Worm (Caenorhabditis elegans): ENCODE results near the gene T10B10.4.

The T10B10.4 gene

DNA sequence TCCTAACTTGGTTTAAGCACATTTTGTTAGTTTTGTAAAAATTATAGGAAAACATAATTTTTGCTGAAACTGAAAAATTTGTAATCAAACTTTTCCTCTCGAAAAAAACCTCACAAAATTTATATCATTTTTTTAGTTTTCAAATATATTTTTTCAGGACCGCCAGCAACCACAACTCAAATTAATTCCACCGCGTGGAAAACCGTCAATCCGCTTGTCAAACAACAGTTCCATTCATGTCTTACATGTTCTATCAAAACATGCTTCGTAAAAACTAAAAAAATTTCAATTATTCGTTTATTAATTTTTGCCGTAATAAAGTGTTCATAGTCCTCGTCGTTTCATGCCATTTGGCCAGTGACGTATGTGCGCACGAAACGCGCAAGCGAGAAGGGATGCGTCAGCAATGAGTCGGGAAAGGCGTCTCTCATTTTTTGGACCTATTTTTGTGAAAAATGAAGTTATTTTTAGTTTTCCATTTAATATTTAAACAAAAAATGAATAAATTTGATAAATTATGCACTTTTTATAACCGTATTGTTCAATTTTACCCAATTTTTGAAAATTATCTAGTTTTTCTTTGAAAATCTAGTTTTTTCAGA is 16.5 kb upstream of the T10B10.4 start, which contains the start of gene ucr-2.2 (continued):
- TF ChIP-seq nhr-47 (tag; optimal IDR thresholded peaks at IDR 0.05) (peak; percentile 88), pag-3 (tag; optimal IDR thresholded peaks at IDR 0.05; ENCODE audit: borderline replicate concordance, insufficient read depth) (peak; percentile 57), isw-1 (GFP tag; IDR thresholded peaks at IDR 0.05) (peak; percentile 49), nhr-11 (tag; optimal IDR thresholded peaks at IDR 0.05) (peak; percentile 5), fkh-4 (tag; optimal IDR thresholded peaks at IDR 0.05; ENCODE audit: borderline replicate concordance) (no peak), fkh-10 (GFP tag; optimal IDR thresholded peaks at IDR 0.05) (peak; percentile 27), ceh-63 (GFP tag; optimal IDR thresholded peaks at IDR 0.05) (no peak), rnt-1 (tag; optimal IDR thresholded peaks at IDR 0.05) (peak; percentile 91), tlp-1 (tag; optimal IDR thresholded peaks at IDR 0.05) (no peak), egl-13 (tag; optimal IDR thresholded peaks at IDR 0.05) (peak; percentile 78), pax-3 (tag; optimal IDR thresholded peaks at IDR 0.05) (peak; percentile 47), elt-3 (tag; optimal IDR thresholded peaks at IDR 0.05) (peak in 2 of 6 experiments; percentile 66 to 69), sox-4 (tag; optimal IDR thresholded peaks at IDR 0.05) (peak; percentile 27), ceh-8 (GFP tag; optimal IDR thresholded peaks at IDR 0.05) (peak; percentile 43), vab-15 (tag; optimal IDR thresholded peaks at IDR 0.05) (no peak), lin-13 (GFP tag; optimal IDR thresholded peaks at IDR 0.05) (peak; percentile 64), unc-98 (GFP tag; IDR thresholded peaks at IDR 0.05) (no peak), nhr-20 (tag; optimal IDR thresholded peaks at IDR 0.05) (peak; percentile 93), ets-5 (GFP tag; IDR thresholded peaks at IDR 0.05) (no peak), xbp-1 (tag; optimal IDR thresholded peaks at IDR 0.05) (peak; percentile 87), pqm-1 (tag; optimal IDR thresholded peaks at IDR 0.05) (no peak), sptf-1 (tag; optimal IDR thresholded peaks at IDR 0.05) (no peak), unc-30 (tag; optimal IDR thresholded peaks at IDR 0.05) (no peak), ces-1 (GFP tag; optimal IDR thresholded peaks at IDR 0.05) (no peak), snpc-4 (tag; optimal IDR thresholded peaks at IDR 0.05) (peak; percentile 72), nhr-84 (tag; optimal IDR thresholded peaks at IDR 0.05) (no peak), efl-3 (GFP tag; optimal IDR thresholded peaks at IDR 0.05) (no peak), C04F5.9 (tag; optimal IDR thresholded peaks at IDR 0.05) (peak; percentile 56), mef-2 (tag; optimal IDR thresholded peaks at IDR 0.05) (peak; percentile 72), egl-27 (tag; optimal IDR thresholded peaks at IDR 0.05) (no peak), F16B12.6 (tag; optimal IDR thresholded peaks at IDR 0.05) (peak; percentile 24), nhr-28 (tag; optimal IDR thresholded peaks at IDR 0.05) (no peak), elt-2 (tag; optimal IDR thresholded peaks at IDR 0.05) (peak; percentile 69), swsn-7 (tag; optimal IDR thresholded peaks at IDR 0.05) (peak; percentile 86), unc-86 (tag; optimal IDR thresholded peaks at IDR 0.05) (peak; percentile 67), lin-15B (tag; optimal IDR thresholded peaks at IDR 0.05) (peak; percentile 11), irx-1 (tag; optimal IDR thresholded peaks at IDR 0.05) (peak; percentile 81), skn-1 (tag; optimal IDR thresholded peaks at IDR 0.05) (peak; percentile 85), dsc-1 (tag; optimal IDR thresholded peaks at IDR 0.05) (peak; percentile 88), ceh-90 (tag; optimal IDR thresholded peaks at IDR 0.05) (no peak), nhr-77 (tag; optimal IDR thresholded peaks at IDR 0.05) (peak; percentile 57), grh-1 (GFP tag; IDR thresholded peaks at IDR 0.05) (peak; percentile 80)

DNA sequence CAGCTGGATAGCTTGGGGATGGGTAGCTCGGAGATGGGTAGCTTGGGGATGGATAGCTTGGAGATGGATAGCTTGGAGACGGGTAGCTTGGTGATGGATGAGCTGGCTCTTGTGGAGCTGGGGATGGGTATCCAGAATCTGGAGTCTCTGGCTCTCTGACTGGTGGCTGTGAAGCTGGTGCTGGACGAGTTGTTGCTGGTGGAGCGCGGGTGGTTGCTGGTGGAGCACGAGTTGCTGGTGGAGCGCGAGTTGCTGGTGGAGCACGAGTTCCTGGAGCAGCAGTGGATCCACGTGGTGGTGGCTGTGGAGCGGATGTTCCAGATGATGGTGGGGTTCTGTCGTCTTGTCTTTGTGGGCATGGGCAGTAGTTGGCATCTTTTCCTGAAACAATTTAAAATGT is 14.7 kb upstream of the T10B10.4 start:
- TF ChIP-seq egl-27 (tag; optimal IDR thresholded peaks at IDR 0.05) = no peak
- peak; percentile 0 for TF ChIP-seq nhr-85 (tag)
